Fruit fly (Drosophila melanogaster) whole organism, wandering third instar larva: ENCODE data around the gene CG34280.

Experiments
- Abd-B ChIP-seq: fragments of >200 bp; optimal IDR thresholded peaks from 2 replicates; lab custom pipeline; 2017; ENCODE audit warnings: missing biosample characterization, missing genetic modification characterization
- CG32264 ChIP-seq: fragments of 200-800 bp; sonication (Bioruptor generic); optimal IDR thresholded peaks from 2 replicates; lab custom pipeline; 2016; ENCODE audit warnings: missing biosample characterization, missing genetic modification characterization
- CG9705 ChIP-seq: fragments of 200-800 bp; sonication (Bioruptor generic); optimal IDR thresholded peaks from 2 replicates; lab custom pipeline; 2018; ENCODE audit warnings: missing biosample characterization, mild to moderate bottlenecking, missing genetic modification characterization
- CrebA ChIP-seq: fragments of 200-800 bp; sonication (Bioruptor generic); optimal IDR thresholded peaks from 2 replicates; lab custom pipeline; 2016; ENCODE audit warnings: missing biosample characterization, mild to moderate bottlenecking, missing genetic modification characterization, borderline replicate concordance
- Dfd ChIP-seq: fragments of >200 bp; optimal IDR thresholded peaks from 2 replicates; lab custom pipeline; 2017; ENCODE audit warnings: missing biosample characterization, missing genetic modification characterization
- Dif ChIP-seq: fragments of 200-275, 200-300 bp; sonication (Bioruptor generic); optimal IDR thresholded peaks from 2 replicates; lab custom pipeline; 2018; ENCODE audit warnings: missing biosample characterization, missing genetic modification characterization; ENCODE audit not compliant: partially characterized antibody
- GATAd ChIP-seq: sonication (Bioruptor generic); optimal IDR thresholded peaks from 2 replicates; lab custom pipeline; 2016; ENCODE audit warnings: missing biosample characterization, missing genetic modification characterization
- HLH106 ChIP-seq: fragments of 200-800 bp; optimal IDR thresholded peaks from 3 replicates; lab custom pipeline; 2019; ENCODE audit warnings: missing biosample characterization, mild to moderate bottlenecking, missing genetic modification characterization, moderate library complexity
- Hnf4 ChIP-seq: fragments of 200-800 bp; sonication (Bioruptor generic); optimal IDR thresholded peaks from 2 replicates; lab custom pipeline; 2016; ENCODE audit warnings: missing biosample characterization, mild to moderate bottlenecking, missing genetic modification characterization
- Hr78 ChIP-seq: fragments of >200 bp; optimal IDR thresholded peaks from 2 replicates; lab custom pipeline; 2017; ENCODE audit warnings: missing biosample characterization, missing genetic modification characterization
- Hr83 ChIP-seq: fragments of 200-300 bp; sonication (Bioruptor generic); optimal IDR thresholded peaks from 2 replicates; lab custom pipeline; 2016; ENCODE audit warnings: missing biosample characterization, mild to moderate bottlenecking, missing genetic modification characterization, moderate library complexity; ENCODE audit not compliant: poor library complexity, severe bottlenecking
- Jra ChIP-seq: sonication (Bioruptor generic); optimal IDR thresholded peaks from 2 replicates; lab custom pipeline; 2016; ENCODE audit warnings: missing biosample characterization, missing genetic modification characterization
- Myc ChIP-seq: fragments of >200 bp; optimal IDR thresholded peaks from 2 replicates; lab custom pipeline; 2017
- N ChIP-seq: fragments of >200 bp; optimal IDR thresholded peaks from 2 replicates; lab custom pipeline; 2018; ENCODE audit warnings: missing biosample characterization, missing external identifiers, missing genetic modification characterization
- OdsH ChIP-seq: fragments of 200-800 bp; sonication (Bioruptor generic); optimal IDR thresholded peaks from 2 replicates; lab custom pipeline; 2016; ENCODE audit warnings: missing biosample characterization, mild to moderate bottlenecking, missing genetic modification characterization
- Rel ChIP-seq, 2 experiments: fragments of 200-800 bp; sonication (Bioruptor generic) in 1 of 2; optimal IDR thresholded peaks; 2 replicates in 1 of 2; 3 replicates in 1 of 2; lab custom pipeline; 2016 to 2019; ENCODE audit warnings: mild to moderate bottlenecking in 2 of 2, missing biosample characterization in 2 of 2, missing genetic modification characterization in 2 of 2, moderate library complexity in 1 of 2
- Sp1 ChIP-seq: fragments of 200-800 bp; sonication (Bioruptor generic); optimal IDR thresholded peaks from 3 replicates; lab custom pipeline; 2019; ENCODE audit warnings: missing biosample characterization, mild to moderate bottlenecking, missing genetic modification characterization, moderate library complexity
- Vsx2 ChIP-seq: fragments of 200-300, 225-300 bp; sonication (Bioruptor generic); optimal IDR thresholded peaks from 2 replicates; lab custom pipeline; 2018; ENCODE audit warnings: missing biosample characterization, missing genetic modification characterization; ENCODE audit not compliant: partially characterized antibody
- br ChIP-seq: fragments of 200-800 bp; sonication (Bioruptor generic); optimal IDR thresholded peaks from 2 replicates; lab custom pipeline; 2016; ENCODE audit warnings: missing biosample characterization, missing genetic modification characterization
- brk ChIP-seq: fragments of 200-800 bp; sonication (Bioruptor generic); optimal IDR thresholded peaks from 2 replicates; lab custom pipeline; 2016; ENCODE audit warnings: missing biosample characterization, mild to moderate bottlenecking, missing genetic modification characterization
- dl ChIP-seq, 2 experiments: fragments of 175-275, 200-275 bp in 1 of 2; fragments of 200-275 bp in 1 of 2; sonication (Bioruptor generic); optimal IDR thresholded peaks; lab custom pipeline; 2018; ENCODE audit warnings: mild to moderate bottlenecking in 2 of 2, missing biosample characterization in 2 of 2, missing genetic modification characterization in 2 of 2, moderate library complexity in 2 of 2; ENCODE audit not compliant: partially characterized antibody in 2 of 2, insufficient read depth in 1 of 2
- dmrt93B ChIP-seq: fragments of 200-800 bp; sonication (Bioruptor generic); optimal IDR thresholded peaks from 2 replicates; lab custom pipeline; 2018; ENCODE audit warnings: missing biosample characterization, mild to moderate bottlenecking, missing genetic modification characterization
- dsf ChIP-seq: sonication (Bioruptor generic); optimal IDR thresholded peaks from 2 replicates; lab custom pipeline; 2016; ENCODE audit warnings: missing biosample characterization, missing genetic modification characterization, borderline replicate concordance
- ey ChIP-seq: fragments of 200-800 bp; sonication (Bioruptor generic); optimal IDR thresholded peaks from 2 replicates; lab custom pipeline; 2016; ENCODE audit warnings: missing biosample characterization, missing genetic modification characterization
- foxo ChIP-seq, 2 experiments: fragments of 200-800 bp; sonication (Bioruptor generic); optimal IDR thresholded peaks; 2 replicates in 1 of 2; 3 replicates in 1 of 2; lab custom pipeline; 2016 to 2017; ENCODE audit warnings: missing biosample characterization in 2 of 2, missing genetic modification characterization in 2 of 2
- fru ChIP-seq: fragments of 200-800 bp; sonication (Bioruptor generic); optimal IDR thresholded peaks from 3 replicates; lab custom pipeline; 2016; ENCODE audit warnings: missing biosample characterization, mild to moderate bottlenecking, missing genetic modification characterization
- h ChIP-seq: fragments of 200-800 bp; sonication (Bioruptor generic); optimal IDR thresholded peaks from 3 replicates; lab custom pipeline; 2016; ENCODE audit warnings: missing biosample characterization, mild to moderate bottlenecking, missing genetic modification characterization
- jim ChIP-seq: fragments of 175-275, 200-325 bp; sonication (Bioruptor generic); optimal IDR thresholded peaks from 2 replicates; lab custom pipeline; 2016; ENCODE audit warnings: missing biosample characterization, mild to moderate bottlenecking, missing genetic modification characterization
- lola ChIP-seq: fragments of >200 bp; optimal IDR thresholded peaks from 2 replicates; lab custom pipeline; 2017; ENCODE audit warnings: missing biosample characterization, missing genetic modification characterization
- pan ChIP-seq: fragments of >200 bp; optimal IDR thresholded peaks from 2 replicates; lab custom pipeline; 2017
- psq ChIP-seq: fragments of 200-800 bp; sonication (Bioruptor generic); optimal IDR thresholded peaks from 3 replicates; lab custom pipeline; 2017; ENCODE audit warnings: missing biosample characterization, mild to moderate bottlenecking, missing genetic modification characterization, moderate library complexity
- rgr ChIP-seq: fragments of 200-800 bp; sonication (Bioruptor generic); optimal IDR thresholded peaks from 3 replicates; lab custom pipeline; 2016; ENCODE audit warnings: missing biosample characterization, mild to moderate bottlenecking, missing genetic modification characterization
- sage ChIP-seq: fragments of 200-800 bp; sonication (Bioruptor generic); optimal IDR thresholded peaks from 2 replicates; lab custom pipeline; 2016; ENCODE audit warnings: missing biosample characterization, mild to moderate bottlenecking, missing genetic modification characterization
- sv ChIP-seq: fragments of 200-800 bp; sonication (Bioruptor generic); optimal IDR thresholded peaks from 3 replicates; lab custom pipeline; 2016; ENCODE audit warnings: missing biosample characterization, missing genetic modification characterization
- tai ChIP-seq: sonication (Bioruptor generic); optimal IDR thresholded peaks from 2 replicates; lab custom pipeline; 2016; ENCODE audit warnings: missing biosample characterization, missing genetic modification characterization
- usp ChIP-seq: fragments of >200 bp; optimal IDR thresholded peaks from 2 replicates; lab custom pipeline; 2017; ENCODE audit warnings: missing biosample characterization, missing genetic modification characterization
- woc ChIP-seq: sonication (Bioruptor generic); optimal IDR thresholded peaks from 2 replicates; lab custom pipeline; 2016; ENCODE audit warnings: missing biosample characterization, mild to moderate bottlenecking, missing genetic modification characterization

CG34280 gene

dm6 chr3R:17404155-17404554 is 637 bp upstream of the CG34280 start:
- TF ChIP-seq woc (GFP tag; lab: Kevin White, UChicago) (no peak), sage (GFP tag; lab: Kevin White, UChicago) (no peak), Abd-B (GFP tag; lab: Kevin White, UChicago) (no peak), CG32264 (no peak), sv (GFP tag; lab: Kevin White, UChicago) (no peak), Sp1 (GFP tag; lab: Kevin White, UChicago) (no peak), brk (GFP tag; lab: Kevin White, UChicago) (peak; percentile 40), pan (lab: Kevin White, UChicago) (no peak), Dfd (GFP tag; lab: Kevin White, UChicago) (no peak), foxo (GFP tag; optimal IDR thresholded peaks at IDR 0.05; lab: Kevin White, UChicago) (peak in 1 of 2 experiments; percentile 5), tai (GFP tag; lab: Kevin White, UChicago) (peak; percentile 59), Vsx2 (GFP tag; lab: Kevin White, UChicago) (no peak), usp (no peak), jim (GFP tag; lab: Kevin White, UChicago) (no peak), rgr (GFP tag; lab: Kevin White, UChicago) (peak; percentile 72), h (GFP tag; lab: Kevin White, UChicago) (peak; percentile 16), OdsH (peak; percentile 60), CG9705 (GFP tag; lab: Kevin White, UChicago) (no peak), Rel (GFP tag; optimal IDR thresholded peaks at IDR 0.05; lab: Kevin White, UChicago) (no peak), Rel (tag; optimal IDR thresholded peaks at IDR 0.05; lab: Kevin White, UChicago) (no peak), Dif (no peak), Jra (peak; percentile 36), br (GFP tag; lab: Kevin White, UChicago) (peak; percentile 55), lola (no peak), N (GFP tag; lab: Kevin White, UChicago) (no peak), psq (GFP tag; lab: Kevin White, UChicago) (no peak), GATAd (GFP tag; lab: Kevin White, UChicago) (no peak), ey (GFP tag; lab: Kevin White, UChicago) (no peak), Hr78 (no peak), Hnf4 (peak; percentile 78), dsf (GFP tag; lab: Kevin White, UChicago) (no peak), Hr83 (GFP tag; lab: Kevin White, UChicago) (peak; percentile 77), dmrt93B (GFP tag; lab: Kevin White, UChicago) (no peak), HLH106 (tag; lab: Kevin White, UChicago) (peak; percentile 12), dl (GFP tag; optimal IDR thresholded peaks at IDR 0.05; lab: Kevin White, UChicago; ENCODE audit: insufficient read depth in 1 of 2, partially characterized antibody in 2 of 2) (no peak), CrebA (GFP tag; lab: Kevin White, UChicago) (no peak), fru (GFP tag; lab: Kevin White, UChicago) (peak; percentile 2)

- no peak for TF ChIP-seq lola
- no peak for TF ChIP-seq dsf (GFP tag; lab: Kevin White, UChicago)
- TF ChIP-seq Hr83 (GFP tag; lab: Kevin White, UChicago) = no peak
- no peak for TF ChIP-seq CG9705 (GFP tag; lab: Kevin White, UChicago)
- no peak for TF ChIP-seq sage (GFP tag; lab: Kevin White, UChicago)
- TF ChIP-seq psq (GFP tag; lab: Kevin White, UChicago) = no peak
- no peak for TF ChIP-seq brk (GFP tag; lab: Kevin White, UChicago)
- TF ChIP-seq fru (GFP tag; lab: Kevin White, UChicago) = no peak
- TF ChIP-seq Jra = no peak
- peak; percentile 11 for TF ChIP-seq Hnf4
- TF ChIP-seq Myc (lab: Kevin White, UChicago) = no peak
- TF ChIP-seq rgr (GFP tag; lab: Kevin White, UChicago) = peak; percentile 21
- TF ChIP-seq br (GFP tag; lab: Kevin White, UChicago) = no peak
- peak; percentile 34 for TF ChIP-seq h (GFP tag; lab: Kevin White, UChicago)
- TF ChIP-seq woc (GFP tag; lab: Kevin White, UChicago) = no peak
- no peak for TF ChIP-seq tai (GFP tag; lab: Kevin White, UChicago)
- TF ChIP-seq N (GFP tag; lab: Kevin White, UChicago) = no peak
- no peak for TF ChIP-seq OdsH
- no peak for TF ChIP-seq HLH106 (tag; lab: Kevin White, UChicago)
- TF ChIP-seq CrebA (GFP tag; lab: Kevin White, UChicago) = no peak
- TF ChIP-seq pan (lab: Kevin White, UChicago) = no peak
- no peak for TF ChIP-seq Dif
- no peak for TF ChIP-seq Hr78
- TF ChIP-seq Sp1 (GFP tag; lab: Kevin White, UChicago) = no peak
- no peak for TF ChIP-seq dl (GFP tag; optimal IDR thresholded peaks at IDR 0.05; lab: Kevin White, UChicago; ENCODE audit: insufficient read depth in 1 of 2, partially characterized antibody in 2 of 2)
- TF ChIP-seq jim (GFP tag; lab: Kevin White, UChicago) = no peak
Measured at dm6 chr3R:17403188-17403587, 330 bp downstream of the CG34280 start, which contains the start of gene CG34279. CG34279 (minus strand) TSS chr3R:17403288.
